Worm (Caenorhabditis elegans) whole organism, mixed stage, embryonic: ENCODE results near the gene F57G12.1.
A peak's percentile ranks its signal among the peaks of the same experiment; 100 is the strongest.

Experiments used
- M03D4.4 ChIP-seq: sonication (generic microtip); optimal IDR thresholded peaks from 2 replicates; lab custom pipeline; 2017; ENCODE audit warnings: mild to moderate bottlenecking, missing genetic modification characterization, missing compliant biosample characterization
- bed-3 ChIP-seq: fragments of 200-800 bp; sonication (Bioruptor generic); optimal IDR thresholded peaks from 3 replicates; lab custom pipeline; 2018; ENCODE audit warnings: mild to moderate bottlenecking, missing genetic modification characterization, moderate library complexity, missing compliant biosample characterization
- blmp-1 ChIP-seq: fragments of 150-350 bp; optimal IDR thresholded peaks from 2 replicates; lab custom pipeline; 2014; ENCODE audit warnings: missing biosample characterization, missing genetic modification characterization
- ceh-39 ChIP-seq: fragments of 150-350 bp; optimal IDR thresholded peaks from 2 replicates; lab custom pipeline; 2014; ENCODE audit warnings: missing biosample characterization, missing genetic modification characterization
- ceh-43 ChIP-seq: fragments of 200-800 bp; sonication (Bioruptor generic); optimal IDR thresholded peaks from 2 replicates; lab custom pipeline; 2018; ENCODE audit warnings: mild to moderate bottlenecking, missing genetic modification characterization, moderate library complexity, missing compliant biosample characterization
- ceh-83 ChIP-seq: fragments of 200-800 bp; sonication (Bioruptor generic); optimal IDR thresholded peaks from 2 replicates; lab custom pipeline; 2018; ENCODE audit warnings: mild to moderate bottlenecking, missing genetic modification characterization, missing compliant biosample characterization
- ces-1 ChIP-seq: fragments of 150-350 bp; optimal IDR thresholded peaks from 2 replicates; lab custom pipeline; 2014; ENCODE audit warnings: missing biosample characterization, missing genetic modification reagents, missing genetic modification characterization
- cnd-1 ChIP-seq: fragments of 200-800 bp; sonication (Bioruptor generic); optimal IDR thresholded peaks from 2 replicates; lab custom pipeline; 2018; ENCODE audit warnings: mild to moderate bottlenecking, missing genetic modification characterization, missing compliant biosample characterization
- drap-1 ChIP-seq: fragments of 200-800 bp; sonication (Bioruptor generic); optimal IDR thresholded peaks from 3 replicates; lab custom pipeline; 2018; ENCODE audit warnings: mild to moderate bottlenecking, missing genetic modification characterization, missing compliant biosample characterization
- elt-1 ChIP-seq: sonication (generic microtip); optimal IDR thresholded peaks from 2 replicates; lab custom pipeline; 2017; ENCODE audit warnings: missing genetic modification characterization, mild to moderate bottlenecking, missing compliant biosample characterization, antibody characterized with exemption, moderate library complexity, borderline replicate concordance; ENCODE audit not compliant: insufficient read depth
- elt-3 ChIP-seq: fragments of 150-350 bp; optimal IDR thresholded peaks from 2 replicates; lab custom pipeline; 2014; ENCODE audit warnings: missing biosample characterization, missing genetic modification characterization
- flh-1 ChIP-seq: fragments of 200-800 bp; sonication (Bioruptor generic); optimal IDR thresholded peaks from 2 replicates; lab custom pipeline; 2018; ENCODE audit warnings: mild to moderate bottlenecking, missing genetic modification characterization, moderate library complexity, missing compliant biosample characterization
- ham-2 ChIP-seq: fragments of 200-800 bp; sonication (Bioruptor generic); optimal IDR thresholded peaks from 2 replicates; lab custom pipeline; 2018; ENCODE audit warnings: mild to moderate bottlenecking, missing genetic modification characterization, missing compliant biosample characterization
- hlh-1 ChIP-seq: fragments of 150-350 bp; optimal IDR thresholded peaks from 2 replicates; lab custom pipeline; 2014; ENCODE audit warnings: missing biosample characterization, missing genetic modification reagents, missing genetic modification characterization
- lin-13 ChIP-seq: fragments of 150-350 bp; optimal IDR thresholded peaks from 2 replicates; lab custom pipeline; 2014; ENCODE audit warnings: missing biosample characterization, missing genetic modification characterization
- lin-32 ChIP-seq: fragments of 200-800 bp; sonication (Bioruptor generic); optimal IDR thresholded peaks from 2 replicates; lab custom pipeline; 2018; ENCODE audit warnings: mild to moderate bottlenecking, missing genetic modification characterization, missing compliant biosample characterization
- lsy-2 ChIP-seq: fragments of 150-350 bp; optimal IDR thresholded peaks from 2 replicates; lab custom pipeline; 2014; ENCODE audit warnings: missing biosample characterization, missing genetic modification characterization
- mab-5 ChIP-seq: fragments of 150-350 bp; optimal IDR thresholded peaks from 2 replicates; lab custom pipeline; 2014; ENCODE audit warnings: missing biosample characterization, missing genetic modification characterization
- mep-1 ChIP-seq: fragments of 150-350 bp; optimal IDR thresholded peaks from 2 replicates; lab custom pipeline; 2017; ENCODE audit warnings: missing biosample characterization, missing genetic modification reagents, missing genetic modification characterization, inconsistent platforms
- mls-2 ChIP-seq: sonication (generic microtip); optimal IDR thresholded peaks from 2 replicates; lab custom pipeline; 2016; ENCODE audit warnings: mild to moderate bottlenecking, missing genetic modification characterization, moderate library complexity, missing compliant biosample characterization
- nhr-12 ChIP-seq: fragments of 150-350 bp; optimal IDR thresholded peaks from 2 replicates; lab custom pipeline; 2014; ENCODE audit warnings: missing biosample characterization, missing genetic modification characterization
- nhr-2 ChIP-seq: fragments of 150-350 bp; optimal IDR thresholded peaks from 2 replicates; lab custom pipeline; 2014; ENCODE audit warnings: missing biosample characterization, missing genetic modification characterization
- nhr-237 ChIP-seq: fragments of 150-350 bp; optimal IDR thresholded peaks from 2 replicates; lab custom pipeline; 2014; ENCODE audit warnings: missing biosample characterization, missing genetic modification characterization
- nhr-28 ChIP-seq: fragments of 150-350 bp; optimal IDR thresholded peaks from 2 replicates; lab custom pipeline; 2014; ENCODE audit warnings: missing biosample characterization, missing genetic modification characterization
- nhr-76 ChIP-seq: sonication (generic microtip); optimal IDR thresholded peaks from 2 replicates; lab custom pipeline; 2017; ENCODE audit warnings: missing biosample characterization, missing genetic modification characterization
- pha-4 ChIP-seq: fragments of 150-350 bp; optimal IDR thresholded peaks from 2 replicates; lab custom pipeline; 2018; ENCODE audit warnings: missing biosample characterization, missing genetic modification reagents, missing genetic modification characterization
- sem-2 ChIP-seq: fragments of 200-800 bp; sonication (Bioruptor generic); optimal IDR thresholded peaks from 2 replicates; lab custom pipeline; 2018; ENCODE audit warnings: mild to moderate bottlenecking, missing genetic modification characterization, missing compliant biosample characterization
- snpc-4 ChIP-seq: fragments of 150-350 bp; optimal IDR thresholded peaks from 2 replicates; lab custom pipeline; 2014; ENCODE audit warnings: missing biosample characterization, missing genetic modification characterization
- sptf-1 ChIP-seq: sonication (generic microtip); optimal IDR thresholded peaks from 2 replicates; lab custom pipeline; 2017; ENCODE audit warnings: mild to moderate bottlenecking, missing genetic modification characterization, moderate library complexity, missing compliant biosample characterization
- tbx-8 ChIP-seq: fragments of 200-800 bp; sonication (Bioruptor generic); optimal IDR thresholded peaks from 2 replicates; lab custom pipeline; 2018; ENCODE audit warnings: mild to moderate bottlenecking, missing genetic modification characterization, moderate library complexity, missing compliant biosample characterization
- unc-120 ChIP-seq: sonication (generic microtip); optimal IDR thresholded peaks from 2 replicates; lab custom pipeline; 2017; ENCODE audit warnings: missing genetic modification characterization, missing compliant biosample characterization; ENCODE audit not compliant: poor library complexity, severe bottlenecking
- unc-39 ChIP-seq: fragments of 150-350 bp; optimal IDR thresholded peaks from 2 replicates; lab custom pipeline; 2014; ENCODE audit warnings: missing biosample characterization, missing genetic modification characterization
- unc-62 ChIP-seq: fragments of 150-350 bp; optimal IDR thresholded peaks from 2 replicates; lab custom pipeline; 2014; ENCODE audit warnings: missing biosample characterization, missing genetic modification reagents, missing genetic modification characterization
- zip-8 ChIP-seq: fragments of 150-350 bp; optimal IDR thresholded peaks from 2 replicates; lab custom pipeline; 2014; ENCODE audit warnings: missing biosample characterization, missing genetic modification characterization
- ztf-11 ChIP-seq: fragments of 150-350 bp; optimal IDR thresholded peaks from 2 replicates; lab custom pipeline; 2014; ENCODE audit warnings: missing biosample characterization, missing genetic modification characterization

The F57G12.1 gene

ce11 chrX:12171631-12172348 lies at the start of gene F57G12.1:
F57G12.1 (minus strand) TSS chrX:12171681.
- TF ChIP-seq ham-2 (GFP tag; lab: Kevin White, UChicago) (peak; percentile 87), nhr-237 (tag; lab: Kevin White, UChicago) (peak; percentile 66), lin-13 (peak; percentile 78), unc-120 (tag; lab: Kevin White, UChicago) (peak; percentile 94), M03D4.4 (tag; lab: Kevin White, UChicago) (peak; percentile 53), ztf-11 (tag; lab: Kevin White, UChicago) (peak; percentile 85), ceh-43 (GFP tag; lab: Kevin White, UChicago) (no peak), bed-3 (GFP tag; lab: Kevin White, UChicago) (no peak), blmp-1 (tag; lab: Kevin White, UChicago) (no peak), pha-4 (peak; percentile 90), sem-2 (GFP tag; lab: Kevin White, UChicago) (no peak), lin-32 (no peak), ces-1 (GFP tag; lab: Kevin White, UChicago) (peak; percentile 54), mab-5 (no peak), elt-1 (peak; percentile 32), nhr-12 (tag; lab: Kevin White, UChicago) (no peak), hlh-1 (tag; lab: Kevin White, UChicago) (peak; percentile 75), sptf-1 (tag; lab: Kevin White, UChicago) (peak; percentile 66), snpc-4 (tag; lab: Kevin White, UChicago) (no peak), nhr-76 (tag; lab: Kevin White, UChicago) (no peak), ceh-83 (peak; percentile 80), ceh-39 (tag; lab: Kevin White, UChicago) (peak; percentile 33), nhr-28 (tag; lab: Kevin White, UChicago) (no peak), unc-39 (tag; lab: Kevin White, UChicago) (no peak), flh-1 (GFP tag; lab: Kevin White, UChicago) (no peak), zip-8 (tag; lab: Kevin White, UChicago) (peak; percentile 52), lsy-2 (tag; lab: Kevin White, UChicago) (peak; percentile 58), drap-1 (GFP tag; lab: Kevin White, UChicago) (peak; percentile 55), mep-1 (tag; lab: Kevin White, UChicago) (peak; percentile 81), mls-2 (tag; lab: Kevin White, UChicago) (peak; percentile 75), unc-62 (peak; percentile 69), nhr-2 (peak; percentile 76), elt-3 (tag; lab: Kevin White, UChicago) (peak; percentile 18), tbx-8 (no peak), cnd-1 (tag; lab: Kevin White, UChicago) (peak; percentile 42)

ce11 chrX:12219477-12219876 lies 48.0 kb upstream of the F57G12.1 start, which contains the start of gene cest-8:
cest-8 (plus strand) TSS chrX:12219660.
- TF ChIP-seq ces-1 (GFP tag; lab: Kevin White, UChicago) (no peak), lin-13 (no peak), sptf-1 (tag; lab: Kevin White, UChicago) (no peak), nhr-76 (tag; lab: Kevin White, UChicago) (no peak), ceh-43 (GFP tag; lab: Kevin White, UChicago) (no peak), zip-8 (tag; lab: Kevin White, UChicago) (no peak), M03D4.4 (tag; lab: Kevin White, UChicago) (no peak), lsy-2 (tag; lab: Kevin White, UChicago) (no peak), nhr-12 (tag; lab: Kevin White, UChicago) (no peak), nhr-237 (tag; lab: Kevin White, UChicago) (no peak), elt-1 (no peak)
- TF ChIP-seq, all 35 proteins: peak for 0

ce11 chrX:12216943-12217342 lies 45.5 kb upstream of the F57G12.1 start, which contains the start of gene C23H4.8:
C23H4.8 (plus strand) TSS chrX:12217243.
- TF ChIP-seq lsy-2 (tag; lab: Kevin White, UChicago): no peak
- TF ChIP-seq ham-2 (GFP tag; lab: Kevin White, UChicago): no peak
- no peak for TF ChIP-seq nhr-28 (tag; lab: Kevin White, UChicago)
- TF ChIP-seq mep-1 (tag; lab: Kevin White, UChicago): no peak
- TF ChIP-seq flh-1 (GFP tag; lab: Kevin White, UChicago): no peak
- no peak for TF ChIP-seq ceh-83
- no peak for TF ChIP-seq ces-1 (GFP tag; lab: Kevin White, UChicago)
- no peak for TF ChIP-seq elt-3 (tag; lab: Kevin White, UChicago)
